Worm (Caenorhabditis elegans) whole organism, L1 larva: ENCODE measurements around the gene cht-1.

Experiments used
- C04F5.9 ChIP-seq: sonication (generic microtip); optimal IDR thresholded peaks from 2 replicates; lab custom pipeline; 2016; ENCODE audit warnings: missing genetic modification characterization, missing compliant biosample characterization
- F16B12.6 ChIP-seq: fragments of 150-350 bp; optimal IDR thresholded peaks from 2 replicates; lab custom pipeline; 2014; ENCODE audit warnings: missing biosample characterization, missing genetic modification characterization
- aly-2 ChIP-seq: fragments of 150-350 bp; optimal IDR thresholded peaks from 2 replicates; lab custom pipeline; 2014; ENCODE audit warnings: missing biosample characterization, missing genetic modification characterization
- blmp-1 ChIP-seq: fragments of 150-350 bp; optimal IDR thresholded peaks from 2 replicates; lab custom pipeline; 2014; ENCODE audit warnings: missing biosample characterization, missing genetic modification characterization
- ceh-8 ChIP-seq: fragments of 200-800 bp; sonication (Bioruptor generic); optimal IDR thresholded peaks from 2 replicates; lab custom pipeline; 2018; ENCODE audit warnings: mild to moderate bottlenecking, missing genetic modification characterization, moderate library complexity, missing compliant biosample characterization
- ces-1 ChIP-seq: fragments of 150-350 bp; optimal IDR thresholded peaks from 2 replicates; lab custom pipeline; 2014; ENCODE audit warnings: missing biosample characterization, missing genetic modification reagents, missing genetic modification characterization
- dpl-1 ChIP-seq, 3 experiments: fragments of 150-350 bp in 2 of 3; sonication (generic microtip) in 1 of 3; optimal IDR thresholded peaks; 2 replicates each; lab custom pipeline; 2014 to 2017; ENCODE audit warnings: missing biosample characterization in 3 of 3, missing genetic modification characterization in 3 of 3, missing genetic modification reagents in 3 of 3
- dsc-1 ChIP-seq: sonication (generic microtip); optimal IDR thresholded peaks from 2 replicates; lab custom pipeline; 2016; ENCODE audit warnings: mild to moderate bottlenecking, missing genetic modification characterization, missing compliant biosample characterization
- efl-1 ChIP-seq, 4 experiments: fragments of 150-350 bp; optimal IDR thresholded peaks in 3 of 4; peaks in 1 of 4; 1 replicate in 1 of 4; 2 replicates in 3 of 4; lab custom pipeline; 2014; ENCODE audit warnings: missing biosample characterization in 2 of 4, missing genetic modification characterization in 2 of 4, missing genetic modification reagents in 2 of 4
- efl-3 ChIP-seq: fragments of 200-800 bp; sonication (Bioruptor generic); optimal IDR thresholded peaks from 2 replicates; lab custom pipeline; 2018; ENCODE audit warnings: mild to moderate bottlenecking, missing genetic modification characterization, missing compliant biosample characterization
- elt-3 ChIP-seq, 6 experiments: fragments of 150-350 bp in 1 of 6; sonication (generic microtip); optimal IDR thresholded peaks; 2 replicates each; lab custom pipeline; 2017 to 2018; ENCODE audit warnings: missing biosample characterization in 6 of 6, missing genetic modification characterization in 6 of 6, inconsistent platforms in 1 of 6
- ets-5 ChIP-seq: fragments of 200-800 bp; sonication (Bioruptor generic); IDR thresholded peaks from 2 replicates; pipeline ENCODE4 v1.3.6; 2022; ENCODE audit warnings: missing genetic modification characterization, missing compliant biosample characterization
- fkh-8 ChIP-seq: sonication (generic microtip); optimal IDR thresholded peaks from 2 replicates; lab custom pipeline; 2016; ENCODE audit warnings: mild to moderate bottlenecking, missing genetic modification characterization, missing compliant biosample characterization
- fos-1 ChIP-seq: fragments of 150-350 bp; optimal IDR thresholded peaks from 2 replicates; lab custom pipeline; 2014; ENCODE audit warnings: missing biosample characterization, missing genetic modification characterization
- hpl-2 ChIP-seq: fragments of 150-350 bp; optimal IDR thresholded peaks from 2 replicates; lab custom pipeline; 2014; ENCODE audit warnings: missing biosample characterization, missing genetic modification reagents, missing genetic modification characterization
- isw-1 ChIP-seq: fragments of 200-800 bp; sonication (Bioruptor generic); IDR thresholded peaks from 2 replicates; pipeline ENCODE4 v1.3.6; 2022; ENCODE audit warnings: missing genetic modification characterization, missing compliant biosample characterization
- jun-1 ChIP-seq: fragments of 150-350 bp; optimal IDR thresholded peaks from 2 replicates; lab custom pipeline; 2014; ENCODE audit warnings: missing biosample characterization, missing genetic modification reagents, missing genetic modification characterization
- lin-13 ChIP-seq: fragments of 150-350 bp; optimal IDR thresholded peaks from 2 replicates; lab custom pipeline; 2014; ENCODE audit warnings: missing biosample characterization, missing genetic modification reagents, missing genetic modification characterization
- lin-14 ChIP-seq: fragments of 200-800 bp; sonication (Bioruptor generic); optimal IDR thresholded peaks from 2 replicates; lab custom pipeline; 2018; ENCODE audit warnings: mild to moderate bottlenecking, missing genetic modification characterization, moderate library complexity, missing compliant biosample characterization
- lin-15B ChIP-seq: fragments of 150-350 bp; sonication (generic microtip); optimal IDR thresholded peaks from 3 replicates; lab custom pipeline; 2014; ENCODE audit warnings: missing biosample characterization, missing genetic modification characterization
- lin-35 ChIP-seq, 2 experiments: fragments of 150-350 bp; optimal IDR thresholded peaks; 2 replicates each; lab custom pipeline; 2014; ENCODE audit warnings: missing biosample characterization in 2 of 2, missing genetic modification characterization in 2 of 2, missing genetic modification reagents in 2 of 2
- mab-9 ChIP-seq: fragments of 200-800 bp; sonication (Bioruptor generic); IDR thresholded peaks from 2 replicates; pipeline ENCODE4 v1.3.6; 2022; ENCODE audit warnings: missing genetic modification reagents, missing genetic modification characterization, missing compliant biosample characterization
- mef-2 ChIP-seq: fragments of 150-350 bp; optimal IDR thresholded peaks from 2 replicates; lab custom pipeline; 2014; ENCODE audit warnings: missing biosample characterization, missing genetic modification characterization
- nhr-11 ChIP-seq: fragments of 150-350 bp; optimal IDR thresholded peaks from 2 replicates; lab custom pipeline; 2014; ENCODE audit warnings: missing biosample characterization, missing genetic modification characterization
- nhr-12 ChIP-seq: sonication (generic microtip); optimal IDR thresholded peaks from 2 replicates; lab custom pipeline; 2017; ENCODE audit warnings: missing biosample characterization, missing genetic modification characterization
- nhr-20 ChIP-seq: sonication (generic microtip); optimal IDR thresholded peaks from 2 replicates; lab custom pipeline; 2016; ENCODE audit warnings: mild to moderate bottlenecking, missing genetic modification characterization, missing compliant biosample characterization
- nhr-28 ChIP-seq: fragments of 150-350 bp; optimal IDR thresholded peaks from 2 replicates; lab custom pipeline; 2014; ENCODE audit warnings: missing biosample characterization, missing genetic modification characterization
- nhr-71 ChIP-seq: sonication (generic microtip); optimal IDR thresholded peaks from 2 replicates; lab custom pipeline; 2016; ENCODE audit warnings: mild to moderate bottlenecking, missing genetic modification characterization, moderate library complexity, missing compliant biosample characterization
- nhr-77 ChIP-seq: fragments of 150-350 bp; optimal IDR thresholded peaks from 2 replicates; lab custom pipeline; 2014; ENCODE audit warnings: missing biosample characterization, missing genetic modification characterization
- nhr-84 ChIP-seq: sonication (generic microtip); optimal IDR thresholded peaks from 2 replicates; lab custom pipeline; 2017; ENCODE audit warnings: missing biosample characterization, missing genetic modification characterization
- nhr-85 ChIP-seq: sonication (generic microtip); peaks from one replicate; lab custom pipeline; 2016; ENCODE audit warnings: missing genetic modification characterization, inconsistent platforms, missing compliant biosample characterization
- nhr-90 ChIP-seq: sonication (generic microtip); optimal IDR thresholded peaks from 2 replicates; lab custom pipeline; 2016; ENCODE audit warnings: mild to moderate bottlenecking, missing genetic modification characterization, missing compliant biosample characterization; ENCODE audit not compliant: poor library complexity
- pax-3 ChIP-seq: fragments of 200-800 bp; sonication (Bioruptor generic); optimal IDR thresholded peaks from 2 replicates; lab custom pipeline; 2018; ENCODE audit warnings: mild to moderate bottlenecking, missing genetic modification characterization, moderate library complexity, missing compliant biosample characterization
- snpc-4 ChIP-seq: fragments of 150-350 bp; optimal IDR thresholded peaks from 2 replicates; lab custom pipeline; 2014; ENCODE audit warnings: missing biosample characterization, missing genetic modification characterization
- sox-4 ChIP-seq: sonication (generic microtip); optimal IDR thresholded peaks from 2 replicates; lab custom pipeline; 2016; ENCODE audit warnings: missing genetic modification characterization, missing compliant biosample characterization
- sptf-1 ChIP-seq: fragments of 150-350 bp; optimal IDR thresholded peaks from 2 replicates; lab custom pipeline; 2014; ENCODE audit warnings: missing biosample characterization, missing genetic modification characterization
- unc-130 ChIP-seq: fragments of 150-350 bp; optimal IDR thresholded peaks from 2 replicates; lab custom pipeline; 2017; ENCODE audit warnings: missing biosample characterization, missing genetic modification characterization, inconsistent platforms
- unc-30 ChIP-seq: sonication (generic microtip); optimal IDR thresholded peaks from 2 replicates; lab custom pipeline; 2017; ENCODE audit warnings: missing biosample characterization, missing genetic modification characterization
- unc-86 ChIP-seq: sonication (generic microtip); optimal IDR thresholded peaks from 2 replicates; lab custom pipeline; 2016; ENCODE audit warnings: missing genetic modification characterization, missing compliant biosample characterization
- xbp-1 ChIP-seq: sonication (generic microtip); optimal IDR thresholded peaks from 2 replicates; lab custom pipeline; 2016; ENCODE audit warnings: missing genetic modification characterization, missing compliant biosample characterization
- ztf-11 ChIP-seq, 2 experiments: sonication (generic microtip); optimal IDR thresholded peaks; 2 replicates each; lab custom pipeline; 2016 to 2017; ENCODE audit warnings: missing genetic modification characterization in 2 of 2, missing biosample characterization in 1 of 2, missing compliant biosample characterization in 1 of 2

cht-1 gene

DNA sequence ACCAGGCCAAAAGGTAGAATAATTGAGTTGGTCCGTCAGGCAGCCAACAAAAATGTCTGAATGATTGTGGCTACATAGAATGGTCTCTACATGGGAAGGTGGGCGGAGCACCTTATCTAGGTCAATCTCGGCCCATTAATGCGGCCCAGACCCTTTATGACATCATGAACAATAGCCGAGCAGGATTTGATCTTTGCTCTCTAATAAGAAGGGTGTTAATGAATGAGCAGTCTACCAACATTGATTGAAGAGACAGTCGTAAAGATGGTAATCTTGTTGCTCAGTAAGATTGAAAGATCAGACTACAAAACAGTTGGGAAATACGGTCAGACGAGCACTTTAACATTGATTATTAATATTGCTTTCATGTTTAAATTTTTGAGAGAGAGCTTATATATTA lies 570 bp upstream of the cht-1 start:
- no peak for TF ChIP-seq C04F5.9 (tag; lab: Kevin White, UChicago)
- no peak for TF ChIP-seq sptf-1
- no peak for TF ChIP-seq mef-2 (tag; lab: Kevin White, UChicago)
- TF ChIP-seq aly-2 (tag; lab: Kevin White, UChicago) = no peak
- no peak for TF ChIP-seq nhr-90 (tag; lab: Kevin White, UChicago)
- TF ChIP-seq isw-1 (GFP tag; lab: Robert Waterston, UW) = no peak
- TF ChIP-seq xbp-1 (tag; lab: Kevin White, UChicago) = no peak
- no peak for TF ChIP-seq unc-130 (tag; lab: Kevin White, UChicago)
- TF ChIP-seq nhr-77 = no peak
- no peak for TF ChIP-seq nhr-20
- TF ChIP-seq dpl-1 (GFP tag; optimal IDR thresholded peaks at IDR 0.05; lab: Kevin White, UChicago) = no peak
- no peak for TF ChIP-seq lin-15B
- no peak for TF ChIP-seq nhr-84
- no peak for TF ChIP-seq lin-35 (GFP tag; optimal IDR thresholded peaks at IDR 0.05; lab: Kevin White, UChicago)
- TF ChIP-seq F16B12.6 (tag; lab: Kevin White, UChicago) = no peak
- TF ChIP-seq ceh-8 (GFP tag; lab: Kevin White, UChicago) = no peak
- TF ChIP-seq, all 84 proteins: peak for 0

DNA sequence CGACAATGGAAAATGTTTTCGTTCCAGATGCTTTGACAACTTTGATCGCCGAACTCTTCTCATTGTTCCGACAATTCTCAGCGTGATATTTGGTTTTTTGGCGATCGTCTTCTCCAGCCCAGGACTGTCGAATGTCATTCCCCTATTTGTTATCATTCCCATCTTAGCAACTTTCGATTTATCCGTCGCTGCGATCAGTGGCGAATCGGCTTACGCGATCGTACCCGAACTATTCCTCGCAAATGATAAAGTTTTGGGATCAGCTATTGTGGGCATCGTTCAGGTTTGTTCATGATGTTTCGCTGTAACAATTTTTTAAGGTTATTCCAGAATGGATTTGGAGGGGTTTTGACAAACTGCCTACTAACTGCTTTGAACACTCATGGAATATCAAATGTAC lies 3.1 kb downstream of the cht-1 start:
- no peak for TF ChIP-seq ceh-8 (GFP tag; lab: Kevin White, UChicago)
- TF ChIP-seq blmp-1 (tag; lab: Kevin White, UChicago) = peak; percentile 70
- TF ChIP-seq, all 84 proteins: peak for 1

DNA sequence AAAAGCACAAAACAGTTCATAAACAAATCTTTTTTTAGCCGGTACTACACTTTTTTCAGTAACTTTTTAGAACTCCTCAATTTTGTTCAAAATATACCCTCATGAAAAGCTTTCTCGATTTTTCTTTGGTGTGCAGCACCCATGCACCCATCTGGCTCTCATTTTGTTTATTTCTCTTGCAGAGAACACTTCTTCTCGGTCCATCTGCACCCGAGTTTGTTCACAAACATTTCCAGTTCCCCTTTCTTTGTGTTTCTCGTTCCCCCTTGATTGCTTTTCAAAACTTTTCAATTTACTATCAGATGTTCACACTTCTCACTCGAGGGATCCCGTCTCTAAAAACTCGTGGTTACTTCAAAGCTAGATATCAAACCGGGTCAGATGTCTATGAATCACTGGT lies 6.3 kb downstream of the cht-1 start, which contains the start of gene slcf-2:
slcf-2 (plus strand) TSS at position 301 of the 400 bp plus-strand sequence.
- peak; percentile 71 for TF ChIP-seq dsc-1 (tag; lab: Kevin White, UChicago)
- TF ChIP-seq isw-1 (GFP tag; lab: Robert Waterston, UW) = no peak

DNA sequence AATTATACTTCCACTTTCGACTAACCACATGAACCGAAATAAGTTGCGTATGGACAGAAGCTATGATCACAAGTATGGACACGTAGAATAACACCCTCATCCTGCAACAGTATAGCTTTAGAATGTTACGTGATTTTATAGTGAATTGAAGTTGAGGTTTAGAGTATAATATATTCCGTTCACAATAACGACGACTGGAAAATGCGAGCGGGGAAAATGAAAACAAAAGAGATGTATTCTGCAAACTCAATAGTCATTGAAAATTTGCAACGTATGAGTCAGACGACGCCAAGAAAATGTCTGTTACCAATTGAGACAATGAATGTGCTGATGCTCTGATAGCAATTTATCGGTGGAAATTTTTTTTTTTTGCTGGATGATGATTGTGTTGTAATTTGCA lies 14.5 kb downstream of the cht-1 start, which contains the start of gene acp-1:
acp-1 (minus strand) TSS at position 101 of the 400 bp plus-strand sequence.
- TF ChIP-seq unc-30 (tag; lab: Kevin White, UChicago) (no peak), nhr-28 (tag; lab: Kevin White, UChicago) (no peak), fos-1 (tag; lab: Kevin White, UChicago) (no peak), jun-1 (tag; lab: Kevin White, UChicago) (no peak)

DNA sequence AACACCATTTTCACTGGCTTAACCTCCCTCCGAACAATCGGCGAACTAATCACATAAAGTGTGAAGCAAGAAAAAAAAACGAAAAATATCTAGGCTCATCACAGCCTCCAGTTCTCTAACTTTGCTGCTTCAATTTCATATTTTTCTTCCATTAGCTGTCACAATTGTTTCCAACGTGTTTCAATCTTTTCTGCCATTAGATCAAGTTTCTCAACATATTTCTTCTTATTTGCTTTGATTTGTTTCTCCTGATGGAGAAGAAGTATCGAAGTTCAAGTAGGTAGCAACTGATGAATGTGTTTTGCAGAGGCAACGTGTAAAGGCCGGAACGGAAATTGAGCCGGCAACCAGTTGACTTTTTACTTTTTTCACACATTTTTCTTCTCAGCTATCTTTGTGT lies 19.6 kb downstream of the cht-1 start, which contains the start of gene ZK563.7:
ZK563.7 (plus strand) TSS at position 301 of the 400 bp plus-strand sequence.
- TF ChIP-seq pax-3 (tag; lab: Kevin White, UChicago) = no peak
- TF ChIP-seq jun-1 (tag; lab: Kevin White, UChicago) = no peak
- TF ChIP-seq C04F5.9 (tag; lab: Kevin White, UChicago) = no peak
- TF ChIP-seq nhr-85 (tag; lab: Kevin White, UChicago) = peak; percentile 43
- TF ChIP-seq ets-5 (GFP tag; lab: Robert Waterston, UW) = no peak
- no peak for TF ChIP-seq aly-2 (tag; lab: Kevin White, UChicago)
- no peak for TF ChIP-seq elt-3 (tag; optimal IDR thresholded peaks at IDR 0.05; lab: Kevin White, UChicago)
- TF ChIP-seq, all 84 proteins: peak for 1

DNA sequence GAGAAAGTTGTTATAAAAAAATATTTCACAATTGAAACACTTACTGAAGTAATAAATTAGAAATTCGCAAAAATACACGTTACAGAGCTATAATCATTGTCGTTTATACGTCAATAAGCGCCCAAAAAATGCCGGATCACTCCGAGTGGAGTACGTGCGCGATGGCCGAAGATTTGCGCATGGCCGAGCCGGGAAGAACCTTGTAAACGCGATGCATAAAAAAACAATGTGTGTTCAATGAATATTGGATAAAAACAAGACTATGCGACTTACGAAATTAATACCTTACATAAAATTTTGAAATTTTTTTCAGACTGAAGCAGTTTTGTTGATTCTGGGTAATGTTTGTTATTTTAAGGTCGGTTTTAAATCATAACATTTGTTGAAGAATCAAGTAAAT lies 20.7 kb downstream of the cht-1 start, which contains the start of gene sorf-1:
sorf-1 (minus strand) TSS at position 135 of the 400 bp plus-strand sequence.
- TF ChIP-seq nhr-12 (tag; lab: Kevin White, UChicago) (no peak), sptf-1 (no peak), fkh-8 (tag; lab: Kevin White, UChicago) (peak; percentile 42), unc-86 (tag; lab: Kevin White, UChicago) (no peak), snpc-4 (no peak), unc-30 (tag; lab: Kevin White, UChicago) (no peak), hpl-2 (no peak), lin-14 (GFP tag; lab: Kevin White, UChicago) (peak; percentile 73), nhr-71 (peak; percentile 71), elt-3 (tag; optimal IDR thresholded peaks at IDR 0.05; lab: Kevin White, UChicago) (no peak), ces-1 (GFP tag; lab: Kevin White, UChicago) (no peak), nhr-11 (tag; lab: Kevin White, UChicago) (no peak), sox-4 (no peak), xbp-1 (tag; lab: Kevin White, UChicago) (peak; percentile 42), nhr-77 (no peak), isw-1 (GFP tag; lab: Robert Waterston, UW) (no peak; the same call in 1 of the 2 replicates), mef-2 (tag; lab: Kevin White, UChicago) (no peak), ztf-11 (tag; optimal IDR thresholded peaks at IDR 0.05; lab: Kevin White, UChicago) (peak in 1 of 2 experiments; percentile 56), efl-1 (optimal IDR thresholded peaks at IDR 0.05; lab: Kevin White, UChicago) (peak; percentile 6 to 11), efl-1 (GFP tag; optimal IDR thresholded peaks at IDR 0.05 in 1 of 2; lab: Kevin White, UChicago) (peak in 1 of 2 experiments; percentile 74), mab-9 (GFP tag; lab: Robert Waterston, UW) (no peak), efl-3 (GFP tag; lab: Kevin White, UChicago) (no peak), lin-13 (GFP tag; lab: Kevin White, UChicago) (no peak), ets-5 (GFP tag; lab: Robert Waterston, UW) (no peak)
